Fruit fly (Drosophila melanogaster) whole organism, embryonic: Measurements from ENCODE around the gene mGluR.

Experiments
- CG10147 ChIP-seq: fragments of 200-800 bp; sonication (Bioruptor generic); optimal IDR thresholded peaks from 2 replicates; lab custom pipeline; 2019; ENCODE audit warnings: missing biosample characterization, mild to moderate bottlenecking, missing genetic modification characterization, moderate library complexity
- CG10274 ChIP-seq: fragments of 200-800 bp; sonication (Bioruptor generic); optimal IDR thresholded peaks from 3 replicates; lab custom pipeline; 2017; ENCODE audit warnings: missing biosample characterization, mild to moderate bottlenecking, missing genetic modification characterization
- CG10366 ChIP-seq: fragments of 200-800 bp; sonication (Bioruptor generic); IDR thresholded peaks from 2 replicates; pipeline ENCODE4 v1.3.6; 2022; ENCODE audit warnings: missing biosample characterization, missing genetic modification characterization
- CG11085 ChIP-seq: fragments of 200-800 bp; sonication (Bioruptor generic); IDR thresholded peaks from 2 replicates; pipeline ENCODE4 v1.3.6; 2022; ENCODE audit warnings: missing biosample characterization, missing genetic modification characterization
- CG12071 ChIP-seq: fragments of 200-800 bp; sonication (Bioruptor generic); optimal IDR thresholded peaks from 3 replicates; lab custom pipeline; 2018; ENCODE audit warnings: missing biosample characterization, mild to moderate bottlenecking, missing genetic modification characterization
- CG12155 ChIP-seq: fragments of 200-800 bp; sonication (Bioruptor generic); optimal IDR thresholded peaks from 3 replicates; lab custom pipeline; 2016; ENCODE audit warnings: missing biosample characterization, missing genetic modification characterization
- CG13296 ChIP-seq: fragments of 200-800 bp; sonication (Bioruptor generic); optimal IDR thresholded peaks from 3 replicates; lab custom pipeline; 2018; ENCODE audit warnings: missing biosample characterization, mild to moderate bottlenecking, missing genetic modification characterization
- CG15601 ChIP-seq: fragments of 200-800 bp; sonication (Bioruptor generic); optimal IDR thresholded peaks from 3 replicates; lab custom pipeline; 2019; ENCODE audit warnings: missing biosample characterization, mild to moderate bottlenecking, missing genetic modification characterization, moderate library complexity
- CG15696 ChIP-seq: fragments of 200-800 bp; sonication (Bioruptor generic); optimal IDR thresholded peaks from 2 replicates; lab custom pipeline; 2019; ENCODE audit warnings: missing biosample characterization, mild to moderate bottlenecking, missing genetic modification characterization, moderate library complexity
- CG1603 ChIP-seq: fragments of 200-800 bp; sonication (Bioruptor generic); optimal IDR thresholded peaks from 2 replicates; lab custom pipeline; 2019; ENCODE audit warnings: missing biosample characterization, mild to moderate bottlenecking, missing genetic modification characterization, moderate library complexity
- CG16815 ChIP-seq: fragments of 200-800 bp; sonication (Bioruptor generic); optimal IDR thresholded peaks from 3 replicates; lab custom pipeline; 2017; ENCODE audit warnings: missing biosample characterization, mild to moderate bottlenecking, missing genetic modification characterization
- CG16863 ChIP-seq: fragments of 200-800 bp; sonication (Bioruptor generic); optimal IDR thresholded peaks from 3 replicates; lab custom pipeline; 2016; ENCODE audit warnings: missing biosample characterization, missing genetic modification characterization
- CG17328 ChIP-seq: fragments of 200-800 bp; sonication (Bioruptor generic); IDR thresholded peaks from 2 replicates; pipeline ENCODE4 v1.3.6; 2022; ENCODE audit warnings: missing biosample characterization, missing genetic modification characterization
- CG18262 ChIP-seq: fragments of 200-800 bp; optimal IDR thresholded peaks from 3 replicates; lab custom pipeline; 2019; ENCODE audit warnings: missing biosample characterization, mild to moderate bottlenecking, missing genetic modification characterization, moderate library complexity
- CG1832 ChIP-seq: fragments of 200-800 bp; sonication (Bioruptor generic); optimal IDR thresholded peaks from 2 replicates; lab custom pipeline; 2017; ENCODE audit warnings: missing biosample characterization, mild to moderate bottlenecking, missing genetic modification characterization, inconsistent platforms
- CG18619 ChIP-seq: fragments of 200-800 bp; sonication (Bioruptor generic); optimal IDR thresholded peaks from 3 replicates; lab custom pipeline; 2017; ENCODE audit warnings: missing biosample characterization, mild to moderate bottlenecking, missing genetic modification characterization
- CG2199 ChIP-seq: fragments of 200-800 bp; sonication (Bioruptor generic); IDR thresholded peaks from 3 replicates; pipeline ENCODE4 v1.3.6; 2022; ENCODE audit warnings: missing biosample characterization, missing genetic modification characterization
- CG31224 ChIP-seq: fragments of 200-800 bp; sonication (Bioruptor generic); IDR thresholded peaks from 2 replicates; pipeline ENCODE4 v1.3.6; 2022; ENCODE audit warnings: missing biosample characterization, missing genetic modification characterization
- CG31365 ChIP-seq: fragments of 200-800 bp; sonication (Bioruptor generic); optimal IDR thresholded peaks from 2 replicates; lab custom pipeline; 2018; ENCODE audit warnings: missing biosample characterization, mild to moderate bottlenecking, missing genetic modification characterization
- CG32772 ChIP-seq: fragments of 200-800 bp; sonication (Bioruptor generic); IDR thresholded peaks from 2 replicates; pipeline ENCODE4 v1.3.6; 2022; ENCODE audit warnings: missing biosample characterization, missing genetic modification characterization
- CG5953 ChIP-seq: fragments of 200-800 bp; sonication (Bioruptor generic); IDR thresholded peaks from 2 replicates; pipeline ENCODE4 v1.3.6; 2022; ENCODE audit warnings: missing biosample characterization, missing genetic modification characterization
- CG7271 ChIP-seq: fragments of 200-800 bp; sonication (Bioruptor generic); optimal IDR thresholded peaks from 2 replicates; lab custom pipeline; 2018; ENCODE audit warnings: missing biosample characterization, mild to moderate bottlenecking, missing genetic modification characterization, moderate library complexity
- CG7745 ChIP-seq: fragments of 200-800 bp; sonication (Bioruptor generic); optimal IDR thresholded peaks from 2 replicates; lab custom pipeline; 2018; ENCODE audit warnings: missing biosample characterization, mild to moderate bottlenecking, missing genetic modification characterization, moderate library complexity
- CG8290 ChIP-seq, 3 experiments: fragments of 200-800 bp; sonication (Bioruptor generic); optimal IDR thresholded peaks; 2 replicates each; lab custom pipeline; 2016 to 2019; ENCODE audit warnings: missing biosample characterization in 3 of 3, missing genetic modification characterization in 3 of 3, mild to moderate bottlenecking in 2 of 3, moderate library complexity in 1 of 3
- CG8944 ChIP-seq: fragments of 200-800 bp; sonication (Bioruptor generic); optimal IDR thresholded peaks from 3 replicates; lab custom pipeline; 2016; ENCODE audit warnings: missing biosample characterization, missing genetic modification characterization
- Dek ChIP-seq: fragments of 200-800 bp; sonication (Bioruptor generic); optimal IDR thresholded peaks from 3 replicates; lab custom pipeline; 2019; ENCODE audit warnings: missing biosample characterization, mild to moderate bottlenecking, missing genetic modification characterization, moderate library complexity
- Fer3 ChIP-seq: fragments of 200-800 bp; sonication (Bioruptor generic); optimal IDR thresholded peaks from 2 replicates; lab custom pipeline; 2018; ENCODE audit warnings: missing biosample characterization, mild to moderate bottlenecking, missing genetic modification characterization, moderate library complexity
- HHEX ChIP-seq: fragments of 200-800 bp; sonication (Bioruptor generic); optimal IDR thresholded peaks from 3 replicates; lab custom pipeline; 2017; ENCODE audit warnings: missing biosample characterization, mild to moderate bottlenecking, missing genetic modification characterization, missing genetic modification reagents
- HLH54F ChIP-seq: fragments of 200-800 bp; sonication (Bioruptor generic); optimal IDR thresholded peaks from 3 replicates; lab custom pipeline; 2016; ENCODE audit warnings: missing biosample characterization, missing genetic modification characterization
- Hr51 ChIP-seq, 2 experiments: fragments of 200-800 bp; sonication (Bioruptor generic); optimal IDR thresholded peaks; 2 replicates in 1 of 2; 3 replicates in 1 of 2; lab custom pipeline; 2016 to 2018; ENCODE audit warnings: missing biosample characterization in 2 of 2, missing genetic modification characterization in 2 of 2, mild to moderate bottlenecking in 1 of 2, moderate library complexity in 1 of 2
- Hsf ChIP-seq: fragments of 200-800 bp; sonication (Bioruptor generic); optimal IDR thresholded peaks from 3 replicates; lab custom pipeline; 2016; ENCODE audit warnings: missing biosample characterization, missing genetic modification characterization
- Mrtf ChIP-seq: fragments of 200-800 bp; sonication (Bioruptor generic); IDR thresholded peaks from 3 replicates; pipeline ENCODE4 v1.3.6; 2022; ENCODE audit warnings: missing biosample characterization, missing genetic modification characterization
- NFAT ChIP-seq: fragments of 200-800 bp; sonication (Bioruptor generic); IDR thresholded peaks from 2 replicates; pipeline ENCODE4 v1.3.6; 2022; ENCODE audit warnings: missing biosample characterization, missing genetic modification characterization
- Opbp ChIP-seq: fragments of 200-800 bp; sonication (Bioruptor generic); IDR thresholded peaks from 3 replicates; pipeline ENCODE4 v1.3.6; 2022; ENCODE audit warnings: missing biosample characterization, missing genetic modification characterization; ENCODE audit not compliant: partially characterized antibody
- Usf ChIP-seq: fragments of 200-800 bp; sonication (Bioruptor generic); optimal IDR thresholded peaks from 2 replicates; lab custom pipeline; 2017; ENCODE audit warnings: missing genotype, missing biosample characterization, missing genetic modification characterization
- Xrp1 ChIP-seq: fragments of 200-800 bp; sonication (Bioruptor generic); IDR thresholded peaks from 2 replicates; pipeline ENCODE4 v1.3.6; 2022; ENCODE audit warnings: missing biosample characterization, missing genetic modification characterization
- YL-1 ChIP-seq: fragments of 200-800 bp; sonication (Bioruptor generic); optimal IDR thresholded peaks from 3 replicates; lab custom pipeline; 2017; ENCODE audit warnings: missing biosample characterization, mild to moderate bottlenecking, missing genetic modification characterization
- cg ChIP-seq: fragments of 200-800 bp; sonication (Bioruptor generic); optimal IDR thresholded peaks from 3 replicates; lab custom pipeline; 2019; ENCODE audit warnings: missing biosample characterization, mild to moderate bottlenecking, missing genetic modification characterization, moderate library complexity
- grn ChIP-seq: fragments of 200-800 bp; sonication (Bioruptor generic); optimal IDR thresholded peaks from 3 replicates; lab custom pipeline; 2017; ENCODE audit warnings: missing biosample characterization, missing genetic modification characterization
- knrl ChIP-seq: fragments of 200-800 bp; sonication (Bioruptor generic); IDR thresholded peaks from 3 replicates; pipeline ENCODE4 v1.3.6; 2022; ENCODE audit warnings: missing biosample characterization, missing genetic modification characterization; ENCODE audit not compliant: partially characterized antibody
- maf-S ChIP-seq: fragments of 200-800 bp; sonication (Bioruptor generic); optimal IDR thresholded peaks from 2 replicates; lab custom pipeline; 2016; ENCODE audit warnings: missing biosample characterization, missing genetic modification characterization
- mirr ChIP-seq: fragments of 200-800 bp; sonication (Bioruptor generic); optimal IDR thresholded peaks from 3 replicates; lab custom pipeline; 2018; ENCODE audit warnings: missing biosample characterization, mild to moderate bottlenecking, missing genetic modification characterization
- org-1 ChIP-seq: fragments of 200-800 bp; sonication (Bioruptor generic); optimal IDR thresholded peaks from 2 replicates; lab custom pipeline; 2017; ENCODE audit warnings: missing biosample characterization, missing genetic modification characterization
- scrt ChIP-seq: fragments of 200-800 bp; sonication (Bioruptor generic); optimal IDR thresholded peaks from 2 replicates; lab custom pipeline; 2018; ENCODE audit warnings: missing biosample characterization, mild to moderate bottlenecking, missing genetic modification characterization, moderate library complexity
- shn ChIP-seq: fragments of 200-800 bp; sonication (Bioruptor generic); optimal IDR thresholded peaks from 3 replicates; lab custom pipeline; 2016; ENCODE audit warnings: missing biosample characterization, missing genetic modification characterization
- sqz ChIP-seq: fragments of 200-800 bp; sonication (Bioruptor generic); optimal IDR thresholded peaks from 3 replicates; lab custom pipeline; 2018; ENCODE audit warnings: missing biosample characterization, mild to moderate bottlenecking, missing genetic modification characterization
- ssp ChIP-seq: fragments of 200-800 bp; sonication (Bioruptor generic); IDR thresholded peaks from 2 replicates; pipeline ENCODE4 v1.3.6; 2022; ENCODE audit warnings: missing biosample characterization, missing genetic modification characterization
- toy ChIP-seq: fragments of 200-800 bp; sonication (Bioruptor generic); IDR thresholded peaks from 2 replicates; pipeline ENCODE4 v1.3.6; 2022; ENCODE audit warnings: missing biosample characterization, missing genetic modification characterization
- twi ChIP-seq: fragments of 200-800 bp; optimal IDR thresholded peaks from 2 replicates; lab custom pipeline; 2019; ENCODE audit warnings: missing biosample characterization, mild to moderate bottlenecking, missing genetic modification characterization, moderate library complexity

The mGluR gene

dm6 chr4:982791-983407 is 46.3 kb downstream of the mGluR start (continued):
- TF ChIP-seq CG10366 (GFP tag; lab: Robert Waterston, UW): no peak
- peak; percentile 87 for TF ChIP-seq Xrp1
- peak; percentile 64 for TF ChIP-seq CG8944 (GFP tag; lab: Kevin White, UChicago)
- no peak for TF ChIP-seq Mrtf (GFP tag; lab: Robert Waterston, UW)
- TF ChIP-seq Fer3 (tag; lab: Kevin White, UChicago): peak; percentile 64
- TF ChIP-seq CG8290 (GFP tag; optimal IDR thresholded peaks at IDR 0.05; lab: Kevin White, UChicago): peak; percentile 44
- peak in 1 of 2 experiments; percentile 60 for TF ChIP-seq CG8290 (tag; optimal IDR thresholded peaks at IDR 0.05; lab: Kevin White, UChicago)
- no peak for TF ChIP-seq cg (GFP tag; lab: Kevin White, UChicago)
- peak; percentile 19 for TF ChIP-seq maf-S (GFP tag; lab: Kevin White, UChicago)
- peak; percentile 62 for TF ChIP-seq CG13296 (GFP tag; lab: Kevin White, UChicago)
- TF ChIP-seq CG18262 (tag; lab: Kevin White, UChicago): peak; percentile 82
- no peak for TF ChIP-seq NFAT (GFP tag; lab: Robert Waterston, UW)
- TF ChIP-seq CG11085 (GFP tag; lab: Robert Waterston, UW): no peak
- TF ChIP-seq grn: no peak
- no peak for TF ChIP-seq Dek (tag; lab: Kevin White, UChicago)
- peak; percentile 78 for TF ChIP-seq CG15601
- TF ChIP-seq CG10274 (GFP tag; lab: Kevin White, UChicago): no peak
- no peak for TF ChIP-seq CG15696 (tag; lab: Kevin White, UChicago)
- TF ChIP-seq CG32772: no peak
- TF ChIP-seq knrl: no peak
- peak; percentile 77 for TF ChIP-seq CG1603 (tag; lab: Kevin White, UChicago)
- TF ChIP-seq mirr (GFP tag; lab: Kevin White, UChicago): no peak
- TF ChIP-seq HLH54F (GFP tag; lab: Kevin White, UChicago): peak; percentile 9
- no peak for TF ChIP-seq CG1832 (GFP tag; lab: Kevin White, UChicago)
- no peak for TF ChIP-seq Usf (GFP tag; lab: Kevin White, UChicago)
- no peak; the same call in 1 of the 2 replicates for TF ChIP-seq CG31224 (GFP tag; lab: Robert Waterston, UW)
- peak; percentile 77; the same call in 1 of the 3 replicates for TF ChIP-seq CG2199
- no peak for TF ChIP-seq CG7745 (tag; lab: Kevin White, UChicago)
- TF ChIP-seq CG12155 (GFP tag; lab: Kevin White, UChicago): peak; percentile 55
- TF ChIP-seq CG12071: no peak
- peak; percentile 52 for TF ChIP-seq CG16815 (GFP tag; lab: Kevin White, UChicago)
- TF ChIP-seq ssp: no peak
- peak; percentile 48 for TF ChIP-seq twi
- TF ChIP-seq CG18619 (GFP tag; lab: Kevin White, UChicago): peak; percentile 33
- TF ChIP-seq YL-1: no peak
- no peak for TF ChIP-seq CG31365 (tag; lab: Kevin White, UChicago)
- TF ChIP-seq Hsf: peak; percentile 65
- peak; percentile 56 for TF ChIP-seq HHEX (GFP tag; lab: Kevin White, UChicago)
- TF ChIP-seq org-1 (GFP tag; lab: Kevin White, UChicago): peak; percentile 73
- peak; percentile 90 for TF ChIP-seq CG17328
- no peak for TF ChIP-seq CG7271 (tag; lab: Kevin White, UChicago)
- TF ChIP-seq CG5953 (GFP tag; lab: Robert Waterston, UW): peak; percentile 67
- no peak for TF ChIP-seq sqz (GFP tag; lab: Kevin White, UChicago)
- no peak for TF ChIP-seq Opbp (GFP tag; lab: Robert Waterston, UW)
- peak; percentile 40 for TF ChIP-seq CG10147 (GFP tag; lab: Kevin White, UChicago)
- no peak; the same call in 1 of the 2 replicates for TF ChIP-seq toy
- peak; percentile 47 for TF ChIP-seq shn
- TF ChIP-seq Hr51 (GFP tag; optimal IDR thresholded peaks at IDR 0.05; lab: Kevin White, UChicago): peak; percentile 26 to 74
- peak; percentile 53 for TF ChIP-seq scrt (GFP tag; lab: Kevin White, UChicago)
- peak; percentile 81 for TF ChIP-seq CG16863 (GFP tag; lab: Kevin White, UChicago)
